Worm (Caenorhabditis elegans): Measurements from ENCODE around the gene dpl-1.

The dpl-1 gene

DNA sequence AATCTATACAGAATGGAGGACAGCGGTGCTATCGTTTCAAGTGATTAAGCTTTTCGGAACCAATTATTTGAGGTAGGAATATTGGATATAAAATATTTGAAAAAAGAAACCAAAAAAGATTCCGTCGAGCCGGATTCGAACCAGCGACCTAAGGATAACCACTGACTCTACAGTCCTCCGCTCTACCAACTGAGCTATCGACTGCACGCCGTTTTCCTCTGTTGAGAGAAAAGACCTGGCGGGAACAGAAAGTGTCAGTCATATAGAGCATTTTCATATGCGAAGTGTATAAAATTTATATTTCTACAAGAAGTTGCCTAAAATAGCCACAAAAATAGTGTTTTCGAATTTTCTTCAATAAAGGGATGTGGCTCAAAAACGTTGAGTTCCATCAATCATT is 42.0 kb downstream of the dpl-1 start:
- TF ChIP-seq ztf-4 (tag; optimal IDR thresholded peaks at IDR 0.05) (no peak), fos-1 (tag; optimal IDR thresholded peaks at IDR 0.05) (peak; percentile 11), sma-9 (GFP tag; optimal IDR thresholded peaks at IDR 0.05) (peak; percentile 48), sma-9 (tag; optimal IDR thresholded peaks at IDR 0.05) (no peak), peb-1 (tag; optimal IDR thresholded peaks at IDR 0.05) (no peak), dmd-4 (tag; optimal IDR thresholded peaks at IDR 0.05) (no peak), crh-2 (tag; optimal IDR thresholded peaks at IDR 0.05) (peak; percentile 41), sem-4 (tag; optimal IDR thresholded peaks at IDR 0.05) (no peak), ztf-1 (GFP tag; conservative IDR thresholded peaks at IDR 0.05) (no peak), lin-39 (tag; optimal IDR thresholded peaks at IDR 0.05) (no peak), Y55F3AM.14 (GFP tag; optimal IDR thresholded peaks at IDR 0.05) (no peak), nhr-77 (tag; optimal IDR thresholded peaks at IDR 0.05) (no peak), lsy-2 (tag; optimal IDR thresholded peaks at IDR 0.05) (peak in 1 of 2 experiments; percentile 62), nhr-25 (tag; optimal IDR thresholded peaks at IDR 0.05) (no peak), gmeb-1 (tag; optimal IDR thresholded peaks at IDR 0.05) (no peak), alr-1 (tag; optimal IDR thresholded peaks at IDR 0.05) (no peak), elt-1 (tag; optimal IDR thresholded peaks at IDR 0.05) (no peak), snpc-4 (tag; optimal IDR thresholded peaks at IDR 0.05) (peak; percentile 94), unc-55 (GFP tag; optimal IDR thresholded peaks at IDR 0.05) (no peak), ama-1 (optimal IDR thresholded peaks at IDR 0.05) (no peak), nhr-11 (tag; optimal IDR thresholded peaks at IDR 0.05) (no peak), nhr-6 (tag; optimal IDR thresholded peaks at IDR 0.05) (no peak), sma-3 (GFP tag; optimal IDR thresholded peaks at IDR 0.05) (peak; percentile 38), blmp-1 (tag; optimal IDR thresholded peaks at IDR 0.05; ENCODE audit: insufficient read depth) (no peak), F13H6.1 (tag; optimal IDR thresholded peaks at IDR 0.05) (peak; percentile 28), ceh-16 (tag; optimal IDR thresholded peaks at IDR 0.05) (no peak), skn-1 (tag; optimal IDR thresholded peaks at IDR 0.05) (no peak), mab-5 (tag; optimal IDR thresholded peaks at IDR 0.05) (peak; percentile 22), ZK546.5 (tag; optimal IDR thresholded peaks at IDR 0.05) (no peak), C34F6.9 (tag; optimal IDR thresholded peaks at IDR 0.05) (no peak), aly-2 (tag; optimal IDR thresholded peaks at IDR 0.05) (no peak), mdl-1 (tag; optimal IDR thresholded peaks at IDR 0.05) (no peak), lin-11 (tag; optimal IDR thresholded peaks at IDR 0.05) (no peak), zag-1 (tag; optimal IDR thresholded peaks at IDR 0.05) (no peak)

DNA sequence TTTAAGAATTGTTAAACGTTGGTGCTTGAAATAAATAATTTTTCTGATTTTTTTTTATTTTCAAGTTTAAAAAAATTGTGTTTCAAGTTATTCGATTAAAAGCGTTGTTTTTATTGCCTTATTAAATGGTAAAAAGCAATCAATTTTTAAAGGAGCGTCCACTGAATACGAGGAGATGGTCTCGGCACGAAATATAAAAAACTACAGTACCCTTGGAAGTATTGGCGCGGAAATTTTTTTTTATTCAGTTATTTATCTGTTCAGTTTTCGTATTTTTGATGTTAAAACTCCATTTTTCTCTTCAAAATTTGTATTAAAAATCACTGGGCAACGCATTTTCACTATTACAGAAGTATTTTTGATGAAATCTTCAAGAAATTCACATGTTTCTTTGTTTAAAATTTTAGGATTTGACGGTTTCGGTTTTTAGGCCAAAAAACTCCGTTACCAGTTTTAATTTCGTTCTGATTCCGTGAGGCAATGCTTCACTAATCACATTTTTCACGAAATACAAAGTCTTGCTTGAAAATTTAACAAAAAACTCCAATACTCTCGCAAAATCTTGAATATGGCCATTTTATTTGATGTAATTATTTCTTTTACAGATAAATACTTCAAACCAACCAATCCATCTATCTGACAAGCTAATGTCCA is 43.5 kb downstream of the dpl-1 start, which contains the start of gene znfx-1:
Gene znfx-1 (plus strand): TSS at position 604 of the 654 bp plus-strand sequence.
- no peak for TF ChIP-seq blmp-1 (tag; optimal IDR thresholded peaks at IDR 0.05; ENCODE audit: insufficient read depth)
- no peak for TF ChIP-seq unc-39 (tag; optimal IDR thresholded peaks at IDR 0.05)
- no peak for TF ChIP-seq snpc-4 (tag; optimal IDR thresholded peaks at IDR 0.05)
- TF ChIP-seq unc-55 (GFP tag; optimal IDR thresholded peaks at IDR 0.05): peak; percentile 17
